Fruit fly (Drosophila melanogaster): ENCODE results near the gene CG16986.

The CG16986 gene

DNA sequence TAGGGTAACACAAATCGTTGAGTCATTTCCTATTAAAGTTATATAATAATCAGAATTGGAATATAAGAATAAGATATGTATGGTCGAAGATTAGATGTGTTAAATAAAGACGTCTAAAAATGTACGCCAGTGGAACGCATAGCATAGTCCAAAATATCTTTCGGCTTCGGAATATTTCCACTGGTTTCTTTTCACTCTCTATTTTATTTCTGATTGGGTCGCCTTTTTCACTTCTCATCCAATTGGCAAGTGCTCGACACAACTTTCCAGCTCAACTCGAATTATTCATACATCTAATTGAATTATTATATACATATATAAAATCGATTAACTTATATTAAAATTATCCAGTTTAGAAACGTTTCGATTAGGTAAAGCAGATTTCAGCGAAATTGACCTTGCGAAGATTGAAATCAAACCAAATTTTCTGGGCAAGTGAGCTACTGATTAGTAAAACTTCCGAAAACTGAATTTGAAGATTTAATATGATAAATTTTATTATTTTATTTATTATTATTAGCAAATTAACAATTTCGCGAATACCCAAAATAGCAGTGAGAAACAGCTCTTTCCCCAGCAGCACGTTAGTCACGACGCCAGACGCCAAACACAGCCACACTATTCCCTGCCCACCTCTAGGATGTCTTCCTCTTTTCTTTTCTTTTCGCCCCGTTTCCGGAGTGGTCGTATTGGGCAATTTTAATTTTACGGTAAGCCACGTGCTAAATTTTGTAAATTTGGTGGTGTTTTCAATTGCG, 13.1 kb upstream of the CG16986 start, which contains the start of gene RpL8 (continued):
- TF ChIP-seq Six4 (GFP tag; optimal IDR thresholded peaks at IDR 0.05) (peak; percentile 49), CG11398 (GFP tag; optimal IDR thresholded peaks at IDR 0.05) (peak; percentile 80), gt (GFP tag; IDR thresholded peaks at IDR 0.05) (peak; percentile 29; the same call in 1 of the 2 replicates), CG3847 (GFP tag; IDR thresholded peaks at IDR 0.05) (peak; percentile 88), Ravus (GFP tag; IDR thresholded peaks at IDR 0.05) (peak; percentile 9; the same call in 1 of the 2 replicates), Chrac-16 (GFP tag; optimal IDR thresholded peaks at IDR 0.05) (peak; percentile 66), NK7.1 (GFP tag; optimal IDR thresholded peaks at IDR 0.05) (peak; percentile 85), CG12236 (GFP tag; optimal IDR thresholded peaks at IDR 0.05) (peak; percentile 42), cato (GFP tag; optimal IDR thresholded peaks at IDR 0.05; ENCODE audit: borderline replicate concordance) (no peak), NC2β (GFP tag; optimal IDR thresholded peaks at IDR 0.05) (peak; percentile 91), Lim3 (GFP tag; IDR thresholded peaks at IDR 0.05) (no peak), ftz-f1 (GFP tag; optimal IDR thresholded peaks at IDR 0.05) (peak; percentile 45), MTF-1 (GFP tag; optimal IDR thresholded peaks at IDR 0.05; ENCODE audit: borderline replicate concordance) (peak; percentile 98), unc-4 (GFP tag; IDR thresholded peaks at IDR 0.05; ENCODE audit: partially characterized antibody) (peak; percentile 53), nom (GFP tag; optimal IDR thresholded peaks at IDR 0.05) (peak; percentile 90), CG11456 (GFP tag; IDR thresholded peaks at IDR 0.05) (peak; percentile 94), CG16815 (GFP tag; optimal IDR thresholded peaks at IDR 0.05) (peak; percentile 48), CG32772 (GFP tag; IDR thresholded peaks at IDR 0.05) (peak; percentile 74; the same call in 1 of the 2 replicates), fru (optimal IDR thresholded peaks at IDR 0.05) (no peak), CG9727 (GFP tag; optimal IDR thresholded peaks at IDR 0.05) (peak; percentile 86), tx (GFP tag; optimal IDR thresholded peaks at IDR 0.05) (peak; percentile 49), pum (GFP tag; optimal IDR thresholded peaks at IDR 0.05) (peak; percentile 66), CG30020 (tag; optimal IDR thresholded peaks at IDR 0.05) (peak; percentile 84), CrebB (tag; optimal IDR thresholded peaks at IDR 0.05) (peak; percentile 86), CG17359 (tag; optimal IDR thresholded peaks at IDR 0.05) (peak; percentile 77), CG15269 (tag; optimal IDR thresholded peaks at IDR 0.05) (peak; percentile 78), CG6854 (GFP tag; optimal IDR thresholded peaks at IDR 0.05) (peak; percentile 90), Dad (GFP tag; optimal IDR thresholded peaks at IDR 0.05) (peak; percentile 74), CG2116 (GFP tag; optimal IDR thresholded peaks at IDR 0.05) (peak; percentile 73), CG7372 (GFP tag; IDR thresholded peaks at IDR 0.05) (peak; percentile 48), tna (GFP tag; IDR thresholded peaks at IDR 0.05; ENCODE audit: partially characterized antibody) (peak; percentile 48; the same call in 1 of the 2 replicates), CG12155 (GFP tag; optimal IDR thresholded peaks at IDR 0.05) (peak; percentile 60), CG4854 (GFP tag; optimal IDR thresholded peaks at IDR 0.05) (peak; percentile 76), bsh (GFP tag; optimal IDR thresholded peaks at IDR 0.05) (peak; percentile 65 to 67), peb (GFP tag; IDR thresholded peaks at IDR 0.05) (peak; percentile 32; the same call in 1 of the 2 replicates), Abd-B (GFP tag; optimal IDR thresholded peaks at IDR 0.05) (peak; percentile 77), CG7745 (tag; optimal IDR thresholded peaks at IDR 0.05) (peak; percentile 39), ato (GFP tag; IDR thresholded peaks at IDR 0.05; ENCODE audit: partially characterized antibody) (peak; percentile 43; the same call in 1 of the 2 replicates), CG4360 (GFP tag; IDR thresholded peaks at IDR 0.05) (peak; percentile 52; the same call in 1 of the 2 replicates), nerfin-1 (tag; optimal IDR thresholded peaks at IDR 0.05) (peak; percentile 50), CG17186 (GFP tag; optimal IDR thresholded peaks at IDR 0.05) (peak; percentile 65), cas (GFP tag; IDR thresholded peaks at IDR 0.05) (peak; percentile 52; the same call in 1 of the 2 replicates), CG6813 (GFP tag; optimal IDR thresholded peaks at IDR 0.05) (peak; percentile 92), CG10654 (GFP tag; optimal IDR thresholded peaks at IDR 0.05) (peak; percentile 65), CG14050 (GFP tag; IDR thresholded peaks at IDR 0.05) (peak; percentile 78), Nf-YA (GFP tag; IDR thresholded peaks at IDR 0.05) (peak; percentile 70), br (optimal IDR thresholded peaks at IDR 0.05) (no peak), lov (optimal IDR thresholded peaks at IDR 0.05) (no peak), lov (GFP tag; IDR thresholded peaks at IDR 0.05) (peak; percentile 95)

All from whole organism, embryonic.